Worm (Caenorhabditis elegans) whole organism, L4 larva: ENCODE measurements around the gene txt-18.

Source experiments
- F10B5.3 ChIP-seq: sonication (generic microtip); optimal IDR thresholded peaks from 2 replicates; lab custom pipeline; 2016; ENCODE audit warnings: mild to moderate bottlenecking, missing genetic modification characterization, missing compliant biosample characterization
- madf-9 ChIP-seq: fragments of 200-800 bp; sonication (Bioruptor generic); conservative IDR thresholded peaks from 2 replicates; pipeline ENCODE4 v1.3.6; 2022; ENCODE audit warnings: missing genetic modification reagents, missing genetic modification characterization, missing compliant biosample characterization
- nhr-102 ChIP-seq: sonication (generic microtip); optimal IDR thresholded peaks from 2 replicates; lab custom pipeline; 2016; ENCODE audit warnings: mild to moderate bottlenecking, missing genetic modification characterization, moderate library complexity, missing compliant biosample characterization
- nhr-11 ChIP-seq: fragments of 150-350 bp; optimal IDR thresholded peaks from 2 replicates; lab custom pipeline; 2014; ENCODE audit warnings: missing biosample characterization, missing genetic modification characterization
- nhr-77 ChIP-seq: fragments of 150-350 bp; optimal IDR thresholded peaks from 2 replicates; lab custom pipeline; 2014; ENCODE audit warnings: missing biosample characterization, missing genetic modification characterization
- pha-4 ChIP-seq, 2 experiments: fragments of 150-350 bp in 1 of 2; fragments of 200-800 bp in 1 of 2; sonication (Bioruptor generic) in 1 of 2; IDR thresholded peaks in 1 of 2; optimal IDR thresholded peaks in 1 of 2; 2 replicates each; pipeline versions ENCODE4 v1.3.6 to Lab custom; 2014 to 2022; ENCODE audit warnings: missing genetic modification characterization in 2 of 2, missing genetic modification reagents in 2 of 2, missing biosample characterization in 1 of 2, missing compliant biosample characterization in 1 of 2
- set-16 ChIP-seq: fragments of 200-800 bp; sonication (Bioruptor generic); IDR thresholded peaks from 2 replicates; pipeline ENCODE4 v1.3.6; 2022; ENCODE audit warnings: missing genetic modification reagents, missing genetic modification characterization, missing compliant biosample characterization
- tra-1 ChIP-seq: fragments of 200-800 bp; sonication (Bioruptor generic); IDR thresholded peaks from 2 replicates; pipeline ENCODE4 v1.3.6; 2022; ENCODE audit warnings: missing genetic modification reagents, missing genetic modification characterization, missing compliant biosample characterization
- unc-62 ChIP-seq, 3 experiments: fragments of 150-350 bp in 1 of 3; sonication (generic microtip); optimal IDR thresholded peaks in 2 of 3; peaks in 1 of 3; 1 replicate in 1 of 3; 2 replicates in 2 of 3; lab custom pipeline; 2014 to 2017; ENCODE audit warnings: missing biosample characterization in 3 of 3, missing genetic modification characterization in 3 of 3, missing genetic modification reagents in 3 of 3, missing genotype in 1 of 3
- zfp-2 ChIP-seq: sonication (generic microtip); optimal IDR thresholded peaks from 2 replicates; lab custom pipeline; 2016; ENCODE audit warnings: mild to moderate bottlenecking, missing genetic modification characterization, missing compliant biosample characterization

- TF ChIP-seq zfp-2 (tag; lab: Kevin White, UChicago) (no peak), nhr-11 (tag; lab: Kevin White, UChicago) (no peak), madf-9 (GFP tag; lab: Robert Waterston, UW) (no peak), nhr-102 (tag; lab: Kevin White, UChicago) (no peak), pha-4 (GFP tag; IDR thresholded peaks at IDR 0.05; lab: Robert Waterston, UW) (peak; percentile 73; the same call in 1 of the 2 replicates), pha-4 (tag; optimal IDR thresholded peaks at IDR 0.05; lab: Kevin White, UChicago) (no peak), set-16 (GFP tag; lab: Robert Waterston, UW) (no peak), tra-1 (GFP tag; lab: Robert Waterston, UW) (no peak), unc-62 (GFP tag; optimal IDR thresholded peaks at IDR 0.05 in 1 of 2; lab: Kevin White, UChicago) (no peak), unc-62 (tag; optimal IDR thresholded peaks at IDR 0.05; lab: Kevin White, UChicago) (no peak), nhr-77 (tag; lab: Kevin White, UChicago) (no peak), F10B5.3 (tag; lab: Kevin White, UChicago) (no peak)
Observed at ce11 chrII:6358232-6358631, 14.4 kb downstream of the txt-18 start.
